Fruit fly (Drosophila melanogaster): ENCODE measurements around the gene CG3402.

The CG3402 gene

dm6 chr3L:700160-700917 lies 47.7 kb upstream of the CG3402 start (continued):
- TF ChIP-seq gcm (GFP tag; optimal IDR thresholded peaks at IDR 0.05) (peak; percentile 63), H2.0 (GFP tag; IDR thresholded peaks at IDR 0.05) (peak; percentile 14; the same call in 1 of the 2 replicates), CG12071 (GFP tag; optimal IDR thresholded peaks at IDR 0.05) (peak; percentile 61), Rfx (GFP tag; IDR thresholded peaks at IDR 0.05) (peak; percentile 71), CG4820 (GFP tag; optimal IDR thresholded peaks at IDR 0.05) (peak; percentile 28), H15 (GFP tag; IDR thresholded peaks at IDR 0.05) (peak; percentile 56; the same call in 2 of the 3 replicates), ato (GFP tag; IDR thresholded peaks at IDR 0.05; ENCODE audit: partially characterized antibody) (no peak), eve (GFP tag; optimal IDR thresholded peaks at IDR 0.05) (no peak), Nf-YB (GFP tag; optimal IDR thresholded peaks at IDR 0.05) (peak; percentile 54), CoRest (tag; optimal IDR thresholded peaks at IDR 0.05) (peak; percentile 58), stc (GFP tag; IDR thresholded peaks at IDR 0.05) (peak; percentile 48; the same call in 1 of the 2 replicates), CG15479 (GFP tag; optimal IDR thresholded peaks at IDR 0.05) (no peak), CG12744 (GFP tag; optimal IDR thresholded peaks at IDR 0.05) (peak; percentile 9), CG17568 (GFP tag; optimal IDR thresholded peaks at IDR 0.05) (peak; percentile 70), D19A (tag; optimal IDR thresholded peaks at IDR 0.05) (peak; percentile 58), CG1603 (tag; optimal IDR thresholded peaks at IDR 0.05) (peak; percentile 47), CG8359 (GFP tag; optimal IDR thresholded peaks at IDR 0.05; ENCODE audit: borderline replicate concordance) (peak; percentile 28), ham (GFP tag; IDR thresholded peaks at IDR 0.05) (no peak), sna (GFP tag; IDR thresholded peaks at IDR 0.05; ENCODE audit: partially characterized antibody) (no peak), Oaz (GFP tag; IDR thresholded peaks at IDR 0.05) (no peak), otp (GFP tag; IDR thresholded peaks at IDR 0.05) (peak; percentile 48; the same call in 1 of the 3 replicates), cg (GFP tag; optimal IDR thresholded peaks at IDR 0.05) (no peak), CG6654 (GFP tag; optimal IDR thresholded peaks at IDR 0.05) (no peak), YL-1 (GFP tag; optimal IDR thresholded peaks at IDR 0.05) (peak; percentile 19), Vsx1 (GFP tag; optimal IDR thresholded peaks at IDR 0.05) (peak; percentile 55), CG4424 (GFP tag; optimal IDR thresholded peaks at IDR 0.05) (peak; percentile 28), CG2129 (GFP tag; IDR thresholded peaks at IDR 0.05; ENCODE audit: partially characterized antibody) (no peak), btn (GFP tag; optimal IDR thresholded peaks at IDR 0.05) (no peak), dan (GFP tag; IDR thresholded peaks at IDR 0.05) (no peak), oc (tag; optimal IDR thresholded peaks at IDR 0.05) (no peak), E2f2 (GFP tag; IDR thresholded peaks at IDR 0.05) (peak; percentile 31; the same call in 1 of the 2 replicates), Ravus (GFP tag; IDR thresholded peaks at IDR 0.05) (no peak), CG42726 (GFP tag; IDR thresholded peaks at IDR 0.05; ENCODE audit: partially characterized antibody) (no peak), cwo (GFP tag; optimal IDR thresholded peaks at IDR 0.05) (peak; percentile 46), tgo (GFP tag; IDR thresholded peaks at IDR 0.05) (peak; percentile 38; the same call in 1 of the 3 replicates), gro (GFP tag; optimal IDR thresholded peaks at IDR 0.05) (peak; percentile 73), slp2 (GFP tag; optimal IDR thresholded peaks at IDR 0.05) (no peak), ro (GFP tag; IDR thresholded peaks at IDR 0.05) (no peak), CG11247 (GFP tag; IDR thresholded peaks at IDR 0.05) (no peak; the same call in 1 of the 2 replicates), emc (GFP tag; optimal IDR thresholded peaks at IDR 0.05) (no peak), tin (GFP tag; optimal IDR thresholded peaks at IDR 0.05) (peak; percentile 38), CG5245 (GFP tag; optimal IDR thresholded peaks at IDR 0.05) (no peak), CG31224 (GFP tag; IDR thresholded peaks at IDR 0.05) (no peak), CG16863 (GFP tag; optimal IDR thresholded peaks at IDR 0.05) (no peak), CG14441 (GFP tag; IDR thresholded peaks at IDR 0.05) (0 out of 2 replicates have a peak, but pooled peaks have one; percentile 30), HmgZ (tag; optimal IDR thresholded peaks at IDR 0.05) (peak; percentile 71), aop (GFP tag; IDR thresholded peaks at IDR 0.05) (no peak), Mes4 (GFP tag; optimal IDR thresholded peaks at IDR 0.05) (peak; percentile 23), CG17361 (GFP tag; IDR thresholded peaks at IDR 0.05) (peak; percentile 71; the same call in 2 of the 3 replicates)

All from whole organism, embryonic.